Fruit fly (Drosophila melanogaster) whole organism, embryonic: ENCODE data around the gene Sidpn.

ENCODE experiments used
- CG13424 ChIP-seq: fragments of 200-800 bp; sonication (Bioruptor generic); optimal IDR thresholded peaks from 2 replicates; lab custom pipeline; 2019; ENCODE audit warnings: missing biosample characterization, mild to moderate bottlenecking, missing genetic modification characterization, moderate library complexity
- CG17802 ChIP-seq: fragments of 200-800 bp; sonication (Bioruptor generic); optimal IDR thresholded peaks from 2 replicates; lab custom pipeline; 2018; ENCODE audit warnings: missing biosample characterization, mild to moderate bottlenecking, missing genetic modification characterization, moderate library complexity
- CG4282 ChIP-seq: fragments of 200-800 bp; sonication (Bioruptor generic); optimal IDR thresholded peaks from 2 replicates; lab custom pipeline; 2016; ENCODE audit warnings: missing biosample characterization, missing genetic modification characterization
- Ets97D ChIP-seq: fragments of 200-800 bp; sonication (Bioruptor generic); optimal IDR thresholded peaks from 3 replicates; lab custom pipeline; 2016; ENCODE audit warnings: missing biosample characterization, missing genetic modification characterization
- NfI ChIP-seq: fragments of 200-800 bp; sonication (Bioruptor generic); optimal IDR thresholded peaks from 3 replicates; lab custom pipeline; 2018; ENCODE audit warnings: missing biosample characterization, mild to moderate bottlenecking, missing genetic modification characterization, moderate library complexity
- amos ChIP-seq: fragments of 200-800 bp; sonication (Bioruptor generic); IDR thresholded peaks from 2 replicates; pipeline ENCODE4 v1.3.6; 2022; ENCODE audit warnings: missing biosample characterization, missing genetic modification characterization; ENCODE audit not compliant: partially characterized antibody
- danr ChIP-seq: fragments of 200-800 bp; sonication (Bioruptor generic); IDR thresholded peaks from 2 replicates; pipeline ENCODE4 v1.3.6; 2022; ENCODE audit warnings: missing biosample characterization, missing genetic modification characterization
- trh ChIP-seq: fragments of 200-800 bp; sonication (Bioruptor generic); optimal IDR thresholded peaks from 2 replicates; lab custom pipeline; 2016; ENCODE audit warnings: missing biosample characterization, missing genetic modification characterization
- tx ChIP-seq: fragments of 200-800 bp; sonication (Bioruptor generic); optimal IDR thresholded peaks from 2 replicates; lab custom pipeline; 2016; ENCODE audit warnings: missing biosample characterization, missing genetic modification characterization

DNA sequence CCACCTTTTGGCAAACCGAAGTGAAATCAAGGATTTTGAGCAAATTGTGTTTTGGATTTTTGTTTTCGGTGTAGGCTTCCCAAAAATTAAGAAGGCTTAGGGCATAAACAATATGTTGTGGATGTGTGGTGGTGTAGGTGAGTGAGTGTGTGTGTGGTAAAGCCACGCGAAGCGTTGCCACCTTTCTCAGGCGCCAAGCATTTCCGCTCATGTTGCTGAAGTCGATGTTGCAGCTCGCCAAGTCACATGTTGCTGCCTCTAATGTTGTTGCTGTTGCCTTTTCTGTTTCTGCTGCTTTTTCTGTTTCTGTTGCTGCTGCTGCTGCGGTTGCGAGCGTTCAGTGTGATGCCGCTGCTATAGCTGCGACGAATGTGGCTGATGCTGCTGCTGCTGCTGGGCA is 52.2 kb downstream of the Sidpn start:
- TF ChIP-seq CG17802 (tag; lab: Kevin White, UChicago), result no peak
- no peak for TF ChIP-seq tx (GFP tag; lab: Kevin White, UChicago)
- TF ChIP-seq trh (GFP tag; lab: Kevin White, UChicago), result no peak
- peak; percentile 59 for TF ChIP-seq Ets97D (GFP tag; lab: Kevin White, UChicago)
- TF ChIP-seq CG4282 (GFP tag; lab: Kevin White, UChicago), result no peak
- TF ChIP-seq danr (GFP tag; lab: Robert Waterston, UW), result no peak
- TF ChIP-seq CG13424 (tag; lab: Kevin White, UChicago), result no peak
- TF ChIP-seq NfI, result no peak
- no peak for TF ChIP-seq amos (GFP tag; lab: Robert Waterston, UW)
